Fruit fly (Drosophila melanogaster) whole organism, adult: Measurements from ENCODE around the gene Gld2.

Experiments used
- CG11617 ChIP-seq: fragments of 200-800 bp; sonication (Bioruptor generic); optimal IDR thresholded peaks from 2 replicates; lab custom pipeline; 2017; ENCODE audit warnings: mild to moderate bottlenecking, missing biosample characterization, missing genetic modification reagents, missing genetic modification characterization
- CG12768 ChIP-seq: fragments of 200-800 bp; sonication (Bioruptor generic); optimal IDR thresholded peaks from 2 replicates; lab custom pipeline; 2017; ENCODE audit warnings: missing biosample characterization, missing genetic modification characterization, mild to moderate bottlenecking, moderate library complexity, missing genetic modification reagents
- CG14711 ChIP-seq: fragments of 200-800 bp; sonication (Bioruptor generic); optimal IDR thresholded peaks from 2 replicates; lab custom pipeline; 2018; ENCODE audit warnings: missing biosample characterization, mild to moderate bottlenecking, missing genetic modification characterization, moderate library complexity
- CG1620 ChIP-seq: fragments of 200-800 bp; sonication (Bioruptor generic); optimal IDR thresholded peaks from 2 replicates; lab custom pipeline; 2016; ENCODE audit warnings: missing biosample characterization, missing genetic modification characterization
- CG33017 ChIP-seq: fragments of 200-800 bp; sonication (Bioruptor generic); optimal IDR thresholded peaks from 2 replicates; lab custom pipeline; 2018; ENCODE audit warnings: missing biosample characterization, mild to moderate bottlenecking, missing genetic modification characterization, moderate library complexity
- CG5204 ChIP-seq: fragments of 200-800 bp; sonication (Bioruptor generic); optimal IDR thresholded peaks from 2 replicates; lab custom pipeline; 2016; ENCODE audit warnings: missing biosample characterization, missing genetic modification characterization
- CG7045 ChIP-seq: fragments of 200-800 bp; sonication (Bioruptor generic); optimal IDR thresholded peaks from 2 replicates; lab custom pipeline; 2017; ENCODE audit warnings: missing biosample characterization, mild to moderate bottlenecking, missing genetic modification characterization
- CG7101 ChIP-seq: fragments of 200-800 bp; sonication (Bioruptor generic); optimal IDR thresholded peaks from 2 replicates; lab custom pipeline; 2018; ENCODE audit warnings: missing biosample characterization, mild to moderate bottlenecking, missing genetic modification characterization, moderate library complexity
- Clk ChIP-seq: fragments of 200-800 bp; sonication (Bioruptor generic); optimal IDR thresholded peaks from 2 replicates; lab custom pipeline; 2017; ENCODE audit warnings: missing biosample characterization, missing genetic modification characterization
- Crg-1 ChIP-seq: fragments of 200-800 bp; sonication (Bioruptor generic); optimal IDR thresholded peaks from 2 replicates; lab custom pipeline; 2016; ENCODE audit warnings: missing biosample characterization, missing genetic modification characterization
- Hr96 ChIP-seq: fragments of 200-800 bp; sonication (Bioruptor generic); optimal IDR thresholded peaks from 2 replicates; lab custom pipeline; 2016; ENCODE audit warnings: missing biosample characterization, missing genetic modification characterization
- Mnt ChIP-seq: fragments of 200-800 bp; sonication (Bioruptor generic); optimal IDR thresholded peaks from 2 replicates; lab custom pipeline; 2016; ENCODE audit warnings: missing biosample characterization, mild to moderate bottlenecking, missing genetic modification characterization
- bab1 ChIP-seq: fragments of 200-800 bp; sonication (Bioruptor generic); optimal IDR thresholded peaks from 3 replicates; lab custom pipeline; 2019; ENCODE audit warnings: missing biosample characterization, mild to moderate bottlenecking, missing genetic modification characterization, moderate library complexity
- cic ChIP-seq: fragments of 200-800 bp; sonication (Bioruptor generic); optimal IDR thresholded peaks from 2 replicates; lab custom pipeline; 2017; ENCODE audit warnings: missing biosample characterization, mild to moderate bottlenecking, missing genetic modification characterization, moderate library complexity
- cnc ChIP-seq, 2 experiments: fragments of >200 bp; optimal IDR thresholded peaks; 2 replicates each; lab custom pipeline; 2017
- kay ChIP-seq: fragments of 200-800 bp; sonication (Bioruptor generic); peaks from one replicate; lab custom pipeline; 2016; ENCODE audit warnings: missing biosample characterization, missing genetic modification characterization, borderline replicate concordance
- ovo ChIP-seq: fragments of 200-800 bp; sonication (Bioruptor generic); optimal IDR thresholded peaks from 2 replicates; lab custom pipeline; 2016; ENCODE audit warnings: missing biosample characterization, missing genetic modification characterization
- pad ChIP-seq: fragments of 200-800 bp; sonication (Bioruptor generic); optimal IDR thresholded peaks from 3 replicates; lab custom pipeline; 2017; ENCODE audit warnings: missing biosample characterization, missing genetic modification characterization, mild to moderate bottlenecking, moderate library complexity, missing genetic modification reagents
- tj ChIP-seq: fragments of 200-800 bp; sonication (Bioruptor generic); optimal IDR thresholded peaks from 3 replicates; lab custom pipeline; 2017; ENCODE audit warnings: missing biosample characterization, mild to moderate bottlenecking, missing genetic modification characterization, moderate library complexity
- toe ChIP-seq: fragments of 200-800 bp; sonication (Bioruptor generic); optimal IDR thresholded peaks from 2 replicates; lab custom pipeline; 2016; ENCODE audit warnings: missing biosample characterization, missing genetic modification characterization

Gld2 gene

DNA sequence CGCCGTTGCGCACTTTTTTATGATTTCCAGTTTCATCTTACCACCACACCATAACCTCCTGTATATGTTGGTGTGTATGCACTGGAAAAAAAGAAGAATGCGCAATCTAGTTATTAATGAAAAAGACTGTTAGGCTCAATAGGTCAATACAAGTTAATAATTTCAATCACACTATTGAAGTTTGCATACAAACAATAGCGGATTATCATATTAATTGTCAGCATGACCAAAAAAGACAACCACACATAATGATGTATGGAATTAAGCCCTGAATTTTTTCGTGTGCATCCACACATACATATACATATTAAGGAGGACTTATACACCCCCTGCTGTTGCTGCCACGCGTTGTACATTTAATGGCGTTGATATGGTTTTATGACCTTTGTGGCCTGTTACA lies 25.1 kb downstream of the Gld2 start:
- TF ChIP-seq CG33017 (tag; lab: Kevin White, UChicago) = no peak
- TF ChIP-seq bab1 (GFP tag; lab: Kevin White, UChicago) = no peak
- TF ChIP-seq CG12768 = no peak
- no peak for TF ChIP-seq tj
- TF ChIP-seq CG5204 (GFP tag; lab: Kevin White, UChicago) = no peak

DNA sequence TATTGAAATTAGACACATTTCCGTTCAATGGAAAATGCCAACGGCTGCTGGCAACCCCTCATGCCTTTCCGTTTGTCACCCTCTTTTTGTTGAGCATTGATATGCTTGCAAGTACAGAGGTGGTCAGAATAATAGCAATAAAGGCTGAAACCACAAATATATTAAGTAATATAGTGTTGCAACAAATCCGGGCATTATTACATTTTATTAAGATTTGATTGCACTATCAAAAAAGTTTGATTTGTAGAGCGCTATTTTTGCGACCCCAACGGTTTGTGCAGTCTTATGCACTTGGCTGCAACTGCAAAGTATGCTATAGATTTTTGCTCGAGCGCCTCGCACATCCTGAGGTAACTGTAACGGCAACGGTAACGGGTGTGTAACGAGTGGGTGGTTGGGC lies 48.6 kb downstream of the Gld2 start:
- TF ChIP-seq CG11617 (GFP tag; lab: Kevin White, UChicago) = no peak
- no peak for TF ChIP-seq Mnt (GFP tag; lab: Kevin White, UChicago)
- no peak for TF ChIP-seq CG1620 (GFP tag; lab: Kevin White, UChicago)
- TF ChIP-seq cic (GFP tag; lab: Kevin White, UChicago) = no peak
- TF ChIP-seq toe (GFP tag; lab: Kevin White, UChicago) = no peak
- TF ChIP-seq CG7101 = no peak
- TF ChIP-seq bab1 (GFP tag; lab: Kevin White, UChicago) = no peak
- no peak for TF ChIP-seq Hr96
- no peak for TF ChIP-seq CG7045 (GFP tag; lab: Kevin White, UChicago)
- TF ChIP-seq pad (GFP tag; lab: Kevin White, UChicago) = no peak
- TF ChIP-seq kay (GFP tag; lab: Kevin White, UChicago) = no peak
- TF ChIP-seq Clk = no peak
- no peak for TF ChIP-seq CG5204 (GFP tag; lab: Kevin White, UChicago)
- TF ChIP-seq CG33017 (tag; lab: Kevin White, UChicago) = no peak
- TF ChIP-seq tj = no peak
- no peak for TF ChIP-seq CG12768

DNA sequence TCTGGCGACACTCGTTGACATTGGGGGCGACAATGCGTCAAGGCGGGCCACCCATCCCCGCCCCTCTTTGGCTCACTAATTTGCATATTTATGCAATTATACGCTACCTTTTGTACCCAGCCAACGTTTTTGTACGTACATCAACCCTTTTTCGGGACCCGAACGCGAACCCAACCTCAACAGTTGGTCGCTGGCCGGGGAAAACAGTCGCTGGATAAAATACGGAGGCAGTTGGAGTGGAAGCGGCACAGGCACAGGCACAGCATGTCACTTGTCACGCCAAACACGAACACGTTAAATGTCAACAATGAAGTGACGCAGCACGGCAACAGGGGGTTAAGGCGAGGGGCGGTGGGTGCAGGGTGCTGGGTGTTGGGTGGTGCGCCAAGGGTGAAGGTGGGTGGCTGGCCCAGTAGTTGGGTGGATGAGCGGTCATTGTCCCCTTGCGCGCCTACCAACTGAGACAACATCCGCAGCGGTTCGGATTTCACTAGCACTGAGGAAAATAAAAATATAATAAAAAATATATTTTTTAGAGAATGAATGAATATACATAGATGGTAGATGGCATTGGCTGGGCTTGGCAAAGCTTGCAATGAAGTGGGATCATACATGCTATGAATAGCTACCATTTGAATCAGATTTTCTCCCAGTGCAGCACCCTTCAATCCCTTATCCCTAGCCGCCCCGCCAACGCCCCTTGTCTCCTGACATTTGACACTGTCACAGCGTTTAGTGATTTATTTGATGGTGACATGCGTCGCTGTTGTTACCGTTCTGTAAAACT lies 49.2 kb downstream of the Gld2 start:
- TF ChIP-seq CG7045 (GFP tag; lab: Kevin White, UChicago) = no peak
- TF ChIP-seq tj = no peak
- TF ChIP-seq CG7101 = no peak
- no peak for TF ChIP-seq kay (GFP tag; lab: Kevin White, UChicago)
- TF ChIP-seq Clk = no peak
- no peak for TF ChIP-seq CG5204 (GFP tag; lab: Kevin White, UChicago)
- TF ChIP-seq CG12768 = no peak
- TF ChIP-seq CG14711 (tag; lab: Kevin White, UChicago) = no peak
- TF ChIP-seq toe (GFP tag; lab: Kevin White, UChicago) = no peak
- TF ChIP-seq cic (GFP tag; lab: Kevin White, UChicago) = no peak
- no peak for TF ChIP-seq bab1 (GFP tag; lab: Kevin White, UChicago)
- TF ChIP-seq Mnt (GFP tag; lab: Kevin White, UChicago) = no peak
- no peak for TF ChIP-seq CG11617 (GFP tag; lab: Kevin White, UChicago)
- TF ChIP-seq Hr96 = no peak
- no peak for TF ChIP-seq ovo (GFP tag; lab: Kevin White, UChicago)
- no peak for TF ChIP-seq CG1620 (GFP tag; lab: Kevin White, UChicago)
- TF ChIP-seq CG33017 (tag; lab: Kevin White, UChicago) = no peak
- no peak for TF ChIP-seq pad (GFP tag; lab: Kevin White, UChicago)
- no peak for TF ChIP-seq Crg-1 (GFP tag; lab: Kevin White, UChicago)
- no peak for TF ChIP-seq cnc (optimal IDR thresholded peaks at IDR 0.05; lab: Kevin White, UChicago)
